Worm (Caenorhabditis elegans) whole organism, early embryonic: ENCODE data around the gene F21D9.4.

Experiments
- aly-1 ChIP-seq: sonication (generic microtip); optimal IDR thresholded peaks from 2 replicates; lab custom pipeline; 2016; ENCODE audit warnings: missing genetic modification characterization, missing compliant biosample characterization
- ama-1 ChIP-seq: fragments of 150-350 bp; optimal IDR thresholded peaks from 2 replicates; lab custom pipeline; 2014
- ceh-13 ChIP-seq: fragments of 200-800 bp; sonication (Bioruptor generic); optimal IDR thresholded peaks from 2 replicates; lab custom pipeline; 2018; ENCODE audit warnings: mild to moderate bottlenecking, missing genetic modification characterization, missing compliant biosample characterization
- ets-7 ChIP-seq: sonication (generic microtip); optimal IDR thresholded peaks from 2 replicates; lab custom pipeline; 2016; ENCODE audit warnings: missing genotype, missing genetic modification characterization, missing compliant biosample characterization
- flt-1 ChIP-seq: fragments of 200-800 bp; sonication (Bioruptor generic); IDR thresholded peaks from 2 replicates; pipeline ENCODE4 v1.3.6; 2022; ENCODE audit warnings: missing genetic modification characterization, missing compliant biosample characterization
- hmbx-1 ChIP-seq: sonication (generic microtip); optimal IDR thresholded peaks from 2 replicates; lab custom pipeline; 2016; ENCODE audit warnings: mild to moderate bottlenecking, missing genetic modification characterization, missing compliant biosample characterization
- hmg-4 ChIP-seq: fragments of 200-800 bp; sonication (Bioruptor generic); optimal IDR thresholded peaks from 2 replicates; lab custom pipeline; 2018; ENCODE audit warnings: mild to moderate bottlenecking, missing genetic modification characterization, missing compliant biosample characterization
- hnd-1 ChIP-seq: sonication (generic microtip); optimal IDR thresholded peaks from 2 replicates; lab custom pipeline; 2016; ENCODE audit warnings: missing genetic modification characterization, missing compliant biosample characterization
- pes-1 ChIP-seq: fragments of 200-800 bp; sonication (Bioruptor generic); IDR thresholded peaks from 2 replicates; pipeline ENCODE4 v1.3.6; 2022; ENCODE audit warnings: missing genetic modification reagents, missing genetic modification characterization, missing compliant biosample characterization
- tbx-37 ChIP-seq: fragments of 200-800 bp; sonication (Bioruptor generic); conservative IDR thresholded peaks from 2 replicates; pipeline ENCODE4 v1.3.6; 2022; ENCODE audit warnings: missing genetic modification reagents, missing genetic modification characterization, missing compliant biosample characterization
- tra-4 ChIP-seq: sonication (generic microtip); optimal IDR thresholded peaks from 2 replicates; lab custom pipeline; 2017; ENCODE audit warnings: missing genetic modification characterization, missing compliant biosample characterization

ce11 chrV:19303589-19304174 is 50.1 kb downstream of the F21D9.4 start, which contains the start of the genes fbxb-63 and fbxb-61:
- no peak for TF ChIP-seq aly-1 (tag; lab: Kevin White, UChicago)
- no peak for TF ChIP-seq tra-4 (tag; lab: Kevin White, UChicago)
- no peak for TF ChIP-seq hnd-1
- TF ChIP-seq ama-1 (lab: Kevin White, UChicago): no peak
- TF ChIP-seq flt-1 (GFP tag; lab: Robert Waterston, UW): no peak
- TF ChIP-seq hmbx-1 (tag; lab: Kevin White, UChicago): no peak
- TF ChIP-seq ets-7: no peak
- no peak for TF ChIP-seq hmg-4 (GFP tag; lab: Kevin White, UChicago)
- TF ChIP-seq tbx-37 (GFP tag; lab: Robert Waterston, UW): no peak
- no peak for TF ChIP-seq ceh-13 (GFP tag; lab: Kevin White, UChicago)
- no peak for TF ChIP-seq pes-1 (GFP tag; lab: Robert Waterston, UW)
